Worm (Caenorhabditis elegans) whole organism, L3 larva: ENCODE measurements around the gene lin-15B.
A peak's percentile ranks its signal among the peaks of the same experiment; 100 is the strongest.

ENCODE experiments used
- ama-1 ChIP-seq: fragments of 150-350 bp; optimal IDR thresholded peaks from 2 replicates; lab custom pipeline; 2018
- elt-1 ChIP-seq: fragments of 150-350 bp; optimal IDR thresholded peaks from 2 replicates; lab custom pipeline; 2014; ENCODE audit warnings: missing biosample characterization, missing genetic modification characterization
- elt-2 ChIP-seq: sonication (generic microtip); optimal IDR thresholded peaks from 2 replicates; lab custom pipeline; 2016; ENCODE audit warnings: missing genetic modification reagents, mild to moderate bottlenecking, missing genetic modification characterization, missing compliant biosample characterization
- elt-3 ChIP-seq, 3 experiments: fragments of 150-350 bp in 1 of 3; sonication (generic microtip) in 2 of 3; optimal IDR thresholded peaks; 2 replicates in 2 of 3; 4 replicates in 1 of 3; lab custom pipeline; 2014 to 2017; ENCODE audit warnings: missing biosample characterization in 3 of 3, missing genetic modification characterization in 3 of 3
- fos-1 ChIP-seq: fragments of 150-350 bp; optimal IDR thresholded peaks from 2 replicates; lab custom pipeline; 2014; ENCODE audit warnings: missing biosample characterization, missing genetic modification characterization
- lin-39 ChIP-seq: fragments of 150-350 bp; optimal IDR thresholded peaks from 2 replicates; lab custom pipeline; 2018; ENCODE audit warnings: missing biosample characterization, missing genetic modification reagents, missing genetic modification characterization
- nhr-11 ChIP-seq: fragments of 150-350 bp; optimal IDR thresholded peaks from 2 replicates; lab custom pipeline; 2014; ENCODE audit warnings: missing biosample characterization, missing genetic modification characterization
- snpc-4 ChIP-seq: fragments of 150-350 bp; optimal IDR thresholded peaks from 2 replicates; lab custom pipeline; 2014; ENCODE audit warnings: missing biosample characterization, missing genetic modification characterization
- unc-39 ChIP-seq: sonication (generic microtip); optimal IDR thresholded peaks from 4 replicates; lab custom pipeline; 2017; ENCODE audit warnings: missing biosample characterization, missing genetic modification characterization
- unc-62 ChIP-seq: fragments of 150-350 bp; sonication (generic microtip); optimal IDR thresholded peaks from 4 replicates; lab custom pipeline; 2014; ENCODE audit warnings: missing biosample characterization, missing genetic modification reagents, missing genetic modification characterization
- zag-1 ChIP-seq: fragments of 150-350 bp; optimal IDR thresholded peaks from 2 replicates; lab custom pipeline; 2014; ENCODE audit warnings: missing biosample characterization, missing genetic modification characterization
- ztf-11 ChIP-seq: fragments of 150-350 bp; optimal IDR thresholded peaks from 2 replicates; lab custom pipeline; 2014; ENCODE audit warnings: missing biosample characterization, missing genetic modification characterization

ce11 chrX:15769895-15770559 lies 44.1 kb downstream of the lin-15B start:
- TF ChIP-seq elt-1 (no peak), lin-39 (tag; lab: Kevin White, UChicago) (no peak), elt-2 (peak; percentile 68), nhr-11 (tag; lab: Kevin White, UChicago) (no peak), ama-1 (lab: Kevin White, UChicago) (no peak), fos-1 (tag; lab: Kevin White, UChicago) (no peak), unc-62 (GFP tag; lab: Kevin White, UChicago) (no peak), zag-1 (no peak), snpc-4 (no peak), ztf-11 (no peak), unc-39 (tag; lab: Kevin White, UChicago) (no peak), elt-3 (tag; optimal IDR thresholded peaks at IDR 0.05; lab: Kevin White, UChicago) (no peak)
